Worm (Caenorhabditis elegans) whole organism, L1 larva: ENCODE measurements around the gene C14C11.2.
A peak's percentile ranks its signal among the peaks of the same experiment; 100 is the strongest.

Experiments
- C04F5.9 ChIP-seq: sonication (generic microtip); optimal IDR thresholded peaks from 2 replicates; lab custom pipeline; 2016; ENCODE audit warnings: missing genetic modification characterization, missing compliant biosample characterization
- C16A3.4 ChIP-seq: fragments of 150-350 bp; optimal IDR thresholded peaks from 2 replicates; lab custom pipeline; 2014; ENCODE audit warnings: missing biosample characterization, missing genetic modification characterization
- C34B4.2 ChIP-seq: sonication (generic microtip); optimal IDR thresholded peaks from 2 replicates; lab custom pipeline; 2017; ENCODE audit warnings: mild to moderate bottlenecking, missing genetic modification characterization, missing compliant biosample characterization
- F16B12.6 ChIP-seq: fragments of 150-350 bp; optimal IDR thresholded peaks from 2 replicates; lab custom pipeline; 2014; ENCODE audit warnings: missing biosample characterization, missing genetic modification characterization
- Y116A8C.19 ChIP-seq: sonication (generic microtip); optimal IDR thresholded peaks from 2 replicates; lab custom pipeline; 2016; ENCODE audit warnings: missing compliant biosample characterization, missing genetic modification characterization, borderline replicate concordance
- aha-1 ChIP-seq: fragments of 150-350 bp; optimal IDR thresholded peaks from 2 replicates; lab custom pipeline; 2014; ENCODE audit warnings: missing biosample characterization, missing genetic modification characterization
- alr-1 ChIP-seq: fragments of 200-800 bp; sonication (Bioruptor generic); optimal IDR thresholded peaks from 2 replicates; lab custom pipeline; 2018; ENCODE audit warnings: borderline replicate concordance, mild to moderate bottlenecking, missing genetic modification characterization, missing compliant biosample characterization
- aly-2 ChIP-seq: fragments of 150-350 bp; optimal IDR thresholded peaks from 2 replicates; lab custom pipeline; 2014; ENCODE audit warnings: missing biosample characterization, missing genetic modification characterization
- blmp-1 ChIP-seq: fragments of 150-350 bp; optimal IDR thresholded peaks from 2 replicates; lab custom pipeline; 2014; ENCODE audit warnings: missing biosample characterization, missing genetic modification characterization
- dsc-1 ChIP-seq: sonication (generic microtip); optimal IDR thresholded peaks from 2 replicates; lab custom pipeline; 2016; ENCODE audit warnings: mild to moderate bottlenecking, missing genetic modification characterization, missing compliant biosample characterization
- efl-3 ChIP-seq: fragments of 200-800 bp; sonication (Bioruptor generic); optimal IDR thresholded peaks from 2 replicates; lab custom pipeline; 2018; ENCODE audit warnings: mild to moderate bottlenecking, missing genetic modification characterization, missing compliant biosample characterization
- egl-27 ChIP-seq, 2 experiments: fragments of 150-350 bp in 1 of 2; sonication (generic microtip); optimal IDR thresholded peaks; 3 replicates each; lab custom pipeline; 2017 to 2018; ENCODE audit warnings: missing biosample characterization in 2 of 2, missing genetic modification characterization in 2 of 2, missing genetic modification reagents in 2 of 2
- elt-2 ChIP-seq: sonication (generic microtip); optimal IDR thresholded peaks from 2 replicates; lab custom pipeline; 2016; ENCODE audit warnings: missing genetic modification characterization, mild to moderate bottlenecking, inconsistent platforms, missing compliant biosample characterization, missing genetic modification reagents
- ets-5 ChIP-seq: fragments of 200-800 bp; sonication (Bioruptor generic); IDR thresholded peaks from 2 replicates; pipeline ENCODE4 v1.3.6; 2022; ENCODE audit warnings: missing genetic modification characterization, missing compliant biosample characterization
- fkh-8 ChIP-seq: sonication (generic microtip); optimal IDR thresholded peaks from 2 replicates; lab custom pipeline; 2016; ENCODE audit warnings: mild to moderate bottlenecking, missing genetic modification characterization, missing compliant biosample characterization
- fos-1 ChIP-seq: fragments of 150-350 bp; optimal IDR thresholded peaks from 2 replicates; lab custom pipeline; 2014; ENCODE audit warnings: missing biosample characterization, missing genetic modification characterization
- grh-1 ChIP-seq: fragments of 200-800 bp; sonication (Bioruptor generic); IDR thresholded peaks from 2 replicates; pipeline ENCODE4 v1.3.6; 2022; ENCODE audit warnings: missing genetic modification reagents, missing genetic modification characterization, missing compliant biosample characterization
- hlh-17 ChIP-seq: fragments of 200-800 bp; sonication (Bioruptor generic); optimal IDR thresholded peaks from 2 replicates; lab custom pipeline; 2018; ENCODE audit warnings: missing genetic modification characterization, mild to moderate bottlenecking, missing compliant biosample characterization, moderate library complexity, borderline replicate concordance
- hlh-4 ChIP-seq: sonication (generic microtip); optimal IDR thresholded peaks from 2 replicates; lab custom pipeline; 2016; ENCODE audit warnings: mild to moderate bottlenecking, missing genetic modification characterization, missing compliant biosample characterization
- hpl-2 ChIP-seq: fragments of 150-350 bp; optimal IDR thresholded peaks from 2 replicates; lab custom pipeline; 2014; ENCODE audit warnings: missing biosample characterization, missing genetic modification reagents, missing genetic modification characterization
- jun-1 ChIP-seq: fragments of 150-350 bp; optimal IDR thresholded peaks from 2 replicates; lab custom pipeline; 2014; ENCODE audit warnings: missing biosample characterization, missing genetic modification reagents, missing genetic modification characterization
- lin-13 ChIP-seq: fragments of 150-350 bp; optimal IDR thresholded peaks from 2 replicates; lab custom pipeline; 2014; ENCODE audit warnings: missing biosample characterization, missing genetic modification reagents, missing genetic modification characterization
- lin-14 ChIP-seq: fragments of 200-800 bp; sonication (Bioruptor generic); optimal IDR thresholded peaks from 2 replicates; lab custom pipeline; 2018; ENCODE audit warnings: mild to moderate bottlenecking, missing genetic modification characterization, moderate library complexity, missing compliant biosample characterization
- lin-15B ChIP-seq: fragments of 150-350 bp; sonication (generic microtip); optimal IDR thresholded peaks from 3 replicates; lab custom pipeline; 2014; ENCODE audit warnings: missing biosample characterization, missing genetic modification characterization
- lsy-2 ChIP-seq, 2 experiments: fragments of 150-350 bp; optimal IDR thresholded peaks; 2 replicates each; lab custom pipeline; 2014; ENCODE audit warnings: missing biosample characterization in 2 of 2, missing genetic modification characterization in 2 of 2
- mab-9 ChIP-seq: fragments of 200-800 bp; sonication (Bioruptor generic); IDR thresholded peaks from 2 replicates; pipeline ENCODE4 v1.3.6; 2022; ENCODE audit warnings: missing genetic modification reagents, missing genetic modification characterization, missing compliant biosample characterization
- mdl-1 ChIP-seq, 2 experiments: fragments of 150-350 bp; optimal IDR thresholded peaks; 2 replicates each; lab custom pipeline; 2014 to 2017; ENCODE audit warnings: missing biosample characterization in 2 of 2, missing genetic modification characterization in 2 of 2, inconsistent platforms in 1 of 2
- mep-1 ChIP-seq: fragments of 150-350 bp; optimal IDR thresholded peaks from 2 replicates; lab custom pipeline; 2014; ENCODE audit warnings: missing biosample characterization, missing genetic modification characterization
- nhr-11 ChIP-seq: fragments of 150-350 bp; optimal IDR thresholded peaks from 2 replicates; lab custom pipeline; 2014; ENCODE audit warnings: missing biosample characterization, missing genetic modification characterization
- nhr-12 ChIP-seq: sonication (generic microtip); optimal IDR thresholded peaks from 2 replicates; lab custom pipeline; 2017; ENCODE audit warnings: missing biosample characterization, missing genetic modification characterization
- nhr-237 ChIP-seq: fragments of 150-350 bp; optimal IDR thresholded peaks from 2 replicates; lab custom pipeline; 2014; ENCODE audit warnings: missing biosample characterization, missing genetic modification characterization
- nhr-47 ChIP-seq: sonication (generic microtip); optimal IDR thresholded peaks from 2 replicates; lab custom pipeline; 2016; ENCODE audit warnings: mild to moderate bottlenecking, missing genetic modification characterization, moderate library complexity, missing compliant biosample characterization
- nhr-71 ChIP-seq: sonication (generic microtip); optimal IDR thresholded peaks from 2 replicates; lab custom pipeline; 2016; ENCODE audit warnings: mild to moderate bottlenecking, missing genetic modification characterization, moderate library complexity, missing compliant biosample characterization
- nhr-90 ChIP-seq: sonication (generic microtip); optimal IDR thresholded peaks from 2 replicates; lab custom pipeline; 2016; ENCODE audit warnings: mild to moderate bottlenecking, missing genetic modification characterization, missing compliant biosample characterization; ENCODE audit not compliant: poor library complexity
- pax-3 ChIP-seq: fragments of 200-800 bp; sonication (Bioruptor generic); optimal IDR thresholded peaks from 2 replicates; lab custom pipeline; 2018; ENCODE audit warnings: mild to moderate bottlenecking, missing genetic modification characterization, moderate library complexity, missing compliant biosample characterization
- skn-1 ChIP-seq: fragments of 150-350 bp; optimal IDR thresholded peaks from 2 replicates; lab custom pipeline; 2014; ENCODE audit warnings: missing biosample characterization, missing genetic modification characterization
- snpc-4 ChIP-seq: fragments of 150-350 bp; optimal IDR thresholded peaks from 2 replicates; lab custom pipeline; 2014; ENCODE audit warnings: missing biosample characterization, missing genetic modification characterization
- snu-23 ChIP-seq: sonication (generic microtip); optimal IDR thresholded peaks from 2 replicates; lab custom pipeline; 2016; ENCODE audit warnings: missing genetic modification characterization, missing compliant biosample characterization
- sox-4 ChIP-seq: sonication (generic microtip); optimal IDR thresholded peaks from 2 replicates; lab custom pipeline; 2016; ENCODE audit warnings: missing genetic modification characterization, missing compliant biosample characterization
- sup-37 ChIP-seq: fragments of 200-800 bp; sonication (Bioruptor generic); optimal IDR thresholded peaks from 2 replicates; lab custom pipeline; 2018; ENCODE audit warnings: mild to moderate bottlenecking, missing genetic modification characterization, missing compliant biosample characterization
- tbx-2 ChIP-seq: sonication (generic microtip); optimal IDR thresholded peaks from 2 replicates; lab custom pipeline; 2016; ENCODE audit warnings: missing genetic modification characterization, missing compliant biosample characterization
- unc-130 ChIP-seq: fragments of 150-350 bp; optimal IDR thresholded peaks from 2 replicates; lab custom pipeline; 2017; ENCODE audit warnings: missing biosample characterization, missing genetic modification characterization, inconsistent platforms
- unc-86 ChIP-seq: sonication (generic microtip); optimal IDR thresholded peaks from 2 replicates; lab custom pipeline; 2016; ENCODE audit warnings: missing genetic modification characterization, missing compliant biosample characterization
- unc-98 ChIP-seq: fragments of 200-800 bp; sonication (Bioruptor generic); IDR thresholded peaks from 2 replicates; pipeline ENCODE4 v1.3.6; 2022; ENCODE audit warnings: missing genetic modification characterization, missing compliant biosample characterization
- xbp-1 ChIP-seq: sonication (generic microtip); optimal IDR thresholded peaks from 2 replicates; lab custom pipeline; 2016; ENCODE audit warnings: missing genetic modification characterization, missing compliant biosample characterization
- zip-4 ChIP-seq: fragments of 200-800 bp; sonication (Bioruptor generic); optimal IDR thresholded peaks from 2 replicates; lab custom pipeline; 2018; ENCODE audit warnings: mild to moderate bottlenecking, missing genetic modification characterization, moderate library complexity, missing compliant biosample characterization
- ztf-4 ChIP-seq: fragments of 150-350 bp; optimal IDR thresholded peaks from 2 replicates; lab custom pipeline; 2014; ENCODE audit warnings: missing biosample characterization, missing genetic modification characterization

C14C11.2 gene

ce11 chrV:5684534-5684933 is 23.6 kb downstream of the C14C11.2 start, which contains the start of the genes hmgs-1 and F25B4.4 (continued):
- TF ChIP-seq hlh-4 (tag; lab: Kevin White, UChicago) (no peak), nhr-12 (tag; lab: Kevin White, UChicago) (no peak), efl-3 (no peak), snpc-4 (tag; lab: Kevin White, UChicago) (peak; percentile 71), ets-5 (GFP tag; lab: Robert Waterston, UW) (no peak), dsc-1 (tag; lab: Kevin White, UChicago) (peak; percentile 89), hpl-2 (GFP tag; lab: Kevin White, UChicago) (peak; percentile 71), lin-15B (peak; percentile 92), ztf-4 (tag; lab: Kevin White, UChicago) (peak; percentile 46), mab-9 (GFP tag; lab: Robert Waterston, UW) (peak; percentile 72), blmp-1 (tag; lab: Kevin White, UChicago) (no peak), F16B12.6 (peak; percentile 68), nhr-47 (tag; lab: Kevin White, UChicago) (peak; percentile 94), nhr-90 (peak; percentile 85), pax-3 (tag; lab: Kevin White, UChicago) (peak; percentile 82), Y116A8C.19 (tag; lab: Kevin White, UChicago) (no peak), mdl-1 (tag; optimal IDR thresholded peaks at IDR 0.05; lab: Kevin White, UChicago) (peak in 1 of 2 experiments; percentile 83), sup-37 (GFP tag; lab: Kevin White, UChicago) (no peak), C34B4.2 (tag; lab: Kevin White, UChicago) (no peak), sox-4 (tag; lab: Kevin White, UChicago) (peak; percentile 67), lsy-2 (tag; optimal IDR thresholded peaks at IDR 0.05; lab: Kevin White, UChicago) (peak; percentile 93 to 95), nhr-71 (tag; lab: Kevin White, UChicago) (peak; percentile 95), C16A3.4 (tag; lab: Kevin White, UChicago) (peak; percentile 90), alr-1 (tag; lab: Kevin White, UChicago) (no peak), lin-14 (GFP tag; lab: Kevin White, UChicago) (peak; percentile 93), unc-86 (tag; lab: Kevin White, UChicago) (peak; percentile 90), tbx-2 (tag; lab: Kevin White, UChicago) (peak; percentile 87), elt-2 (tag; lab: Kevin White, UChicago) (peak; percentile 25), lin-13 (GFP tag; lab: Kevin White, UChicago) (peak; percentile 92), unc-98 (GFP tag; lab: Robert Waterston, UW) (peak; percentile 28; the same call in 1 of the 2 replicates), egl-27 (tag; optimal IDR thresholded peaks at IDR 0.05; lab: Kevin White, UChicago) (peak in 1 of 2 experiments; percentile 28), grh-1 (GFP tag; lab: Robert Waterston, UW) (peak; percentile 75), nhr-11 (tag; lab: Kevin White, UChicago) (peak; percentile 84), skn-1 (tag; lab: Kevin White, UChicago) (peak; percentile 84), nhr-237 (tag; lab: Kevin White, UChicago) (peak; percentile 65), aly-2 (tag; lab: Kevin White, UChicago) (peak; percentile 89), xbp-1 (tag; lab: Kevin White, UChicago) (peak; percentile 93), mep-1 (peak; percentile 95), zip-4 (GFP tag; lab: Kevin White, UChicago) (peak; percentile 74), fkh-8 (tag; lab: Kevin White, UChicago) (peak; percentile 90), snu-23 (peak; percentile 96), C04F5.9 (tag; lab: Kevin White, UChicago) (peak; percentile 67), hlh-17 (GFP tag; lab: Kevin White, UChicago) (no peak), unc-130 (peak; percentile 94), aha-1 (tag; lab: Kevin White, UChicago) (peak; percentile 28), jun-1 (tag; lab: Kevin White, UChicago) (peak; percentile 91), fos-1 (peak; percentile 84)
